Worm (Caenorhabditis elegans): Measurements from ENCODE around the gene scl-1.

Gene scl-1

ce11 chrIV:13076620-13077019 is 20.5 kb downstream of the scl-1 start, which contains the start of gene C39E9.7:
Gene C39E9.7 (minus strand): TSS chrIV:13076720.
- TF ChIP-seq jun-1 (tag; optimal IDR thresholded peaks at IDR 0.05) = no peak
- no peak for TF ChIP-seq nfya-1 (tag; optimal IDR thresholded peaks at IDR 0.05; ENCODE audit: insufficient read depth)
- TF ChIP-seq pha-4 (tag; optimal IDR thresholded peaks at IDR 0.05) = no peak
- no peak for TF ChIP-seq ZK546.5 (tag; optimal IDR thresholded peaks at IDR 0.05)
- TF ChIP-seq nhr-77 (tag; optimal IDR thresholded peaks at IDR 0.05) = no peak
- no peak for TF ChIP-seq nhr-23 (tag; optimal IDR thresholded peaks at IDR 0.05)

- TF ChIP-seq nhr-43 (tag; optimal IDR thresholded peaks at IDR 0.05; ENCODE audit: poor library complexity, severe bottlenecking) (peak; percentile 91), nhr-25 (tag; optimal IDR thresholded peaks at IDR 0.05) (peak; percentile 81), nhr-23 (tag; optimal IDR thresholded peaks at IDR 0.05) (peak; percentile 39), nhr-11 (tag; optimal IDR thresholded peaks at IDR 0.05) (no peak)
These were observed 21.6 kb downstream of the scl-1 start for ce11 chrIV:13077694-13078093.

DNA sequence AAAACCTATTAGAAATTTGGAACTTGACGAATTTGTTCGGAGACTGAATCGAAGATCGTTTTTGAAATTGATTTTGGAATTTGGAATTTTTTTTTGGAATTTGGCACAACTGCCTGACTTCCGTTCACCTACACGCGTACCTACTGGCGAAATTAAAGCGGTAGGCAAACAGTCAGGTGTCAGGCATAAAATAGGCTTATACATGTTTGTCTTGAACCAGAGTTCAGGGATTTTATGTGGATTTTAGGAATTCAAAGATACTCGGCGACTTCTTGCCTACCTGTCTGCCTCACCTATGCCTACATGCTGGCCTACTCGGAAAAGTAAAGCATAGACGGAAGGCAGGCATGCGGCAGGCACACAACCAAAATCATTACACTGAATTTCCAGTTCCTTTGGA is 22.2 kb downstream of the scl-1 start:
- TF ChIP-seq daf-12 (tag; optimal IDR thresholded peaks at IDR 0.05) = no peak
- TF ChIP-seq ceh-82 (tag; optimal IDR thresholded peaks at IDR 0.05) = no peak
- TF ChIP-seq nhr-237 (tag; optimal IDR thresholded peaks at IDR 0.05) = no peak
- TF ChIP-seq nhr-23 (tag; optimal IDR thresholded peaks at IDR 0.05) = no peak

ce11 chrIV:13079119-13079518 is 23.0 kb downstream of the scl-1 start, which contains the start of gene C39E9.8:
Gene C39E9.8 (plus strand): TSS chrIV:13079446.
- TF ChIP-seq nhr-43 (tag; optimal IDR thresholded peaks at IDR 0.05; ENCODE audit: poor library complexity, severe bottlenecking) (peak; percentile 77), ama-1 (optimal IDR thresholded peaks at IDR 0.05) (no peak), ztf-11 (tag; optimal IDR thresholded peaks at IDR 0.05) (no peak), nhr-23 (tag; optimal IDR thresholded peaks at IDR 0.05) (peak; percentile 47), R02D3.7 (tag; optimal IDR thresholded peaks at IDR 0.05) (no peak), elt-2 (tag; optimal IDR thresholded peaks at IDR 0.05) (no peak), nhr-25 (tag; optimal IDR thresholded peaks at IDR 0.05) (peak; percentile 79), tbx-2 (tag; optimal IDR thresholded peaks at IDR 0.05) (no peak)

DNA sequence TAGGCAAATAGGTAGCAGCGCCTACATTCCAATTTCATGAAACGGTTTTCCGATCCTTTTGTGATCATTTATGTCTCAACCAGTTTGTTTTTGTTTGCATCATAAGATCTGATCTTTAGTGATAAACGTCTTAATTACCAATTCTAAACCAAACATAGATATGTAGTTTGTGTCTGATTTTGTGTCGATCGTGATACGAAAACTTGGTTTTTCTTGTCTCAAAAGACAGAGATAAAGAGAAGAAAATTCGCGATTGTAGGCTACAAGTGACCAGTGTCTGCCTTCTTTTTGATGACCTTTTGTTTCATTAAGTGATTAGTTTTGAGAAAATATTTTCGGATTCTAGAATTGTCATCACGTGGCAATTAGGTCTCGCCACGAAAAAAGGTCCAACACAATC is 24.1 kb downstream of the scl-1 start:
- TF ChIP-seq nhr-23 (tag; optimal IDR thresholded peaks at IDR 0.05) (peak; percentile 63), egl-5 (tag; optimal IDR thresholded peaks at IDR 0.05) (no peak), ama-1 (optimal IDR thresholded peaks at IDR 0.05) (peak; percentile 24), nhr-11 (tag; optimal IDR thresholded peaks at IDR 0.05) (peak; percentile 34), elt-2 (tag; optimal IDR thresholded peaks at IDR 0.05) (no peak), nhr-25 (tag; optimal IDR thresholded peaks at IDR 0.05) (peak; percentile 30), elt-3 (tag; optimal IDR thresholded peaks at IDR 0.05) (peak in 1 of 3 experiments; percentile 12), nfya-1 (tag; optimal IDR thresholded peaks at IDR 0.05; ENCODE audit: insufficient read depth) (peak; percentile 18), nhr-43 (tag; optimal IDR thresholded peaks at IDR 0.05; ENCODE audit: poor library complexity, severe bottlenecking) (peak; percentile 57)

ce11 chrIV:13080861-13081260 is 24.7 kb downstream of the scl-1 start:
- TF ChIP-seq nhr-25 (tag; optimal IDR thresholded peaks at IDR 0.05) = peak; percentile 7
- TF ChIP-seq nfya-1 (tag; optimal IDR thresholded peaks at IDR 0.05; ENCODE audit: insufficient read depth) = no peak
- no peak for TF ChIP-seq nhr-11 (tag; optimal IDR thresholded peaks at IDR 0.05)

DNA sequence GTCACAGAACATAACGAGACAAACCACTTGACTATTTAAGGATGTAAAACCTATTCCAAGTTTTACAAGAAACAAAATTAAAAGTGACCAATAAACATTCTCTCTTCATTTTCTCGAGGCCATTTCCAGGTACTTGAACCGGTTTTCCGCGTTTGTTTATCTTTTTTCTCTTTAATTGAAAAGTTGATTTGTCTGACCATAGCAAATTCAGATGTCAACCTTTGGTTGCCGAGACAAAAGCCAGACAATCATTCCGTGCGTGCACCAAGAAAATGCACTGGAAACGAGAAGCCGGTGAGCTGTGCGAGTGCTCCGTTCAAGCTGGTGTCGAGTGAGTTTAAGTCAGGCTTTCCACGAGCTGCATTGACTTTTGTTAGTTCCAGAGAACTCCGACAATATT is 26.0 kb downstream of the scl-1 start:
- TF ChIP-seq nhr-25 (tag; optimal IDR thresholded peaks at IDR 0.05) (peak; percentile 38), ama-1 (optimal IDR thresholded peaks at IDR 0.05) (peak; percentile 61), nhr-23 (tag; optimal IDR thresholded peaks at IDR 0.05) (peak; percentile 6), fos-1 (tag; optimal IDR thresholded peaks at IDR 0.05) (no peak)

DNA sequence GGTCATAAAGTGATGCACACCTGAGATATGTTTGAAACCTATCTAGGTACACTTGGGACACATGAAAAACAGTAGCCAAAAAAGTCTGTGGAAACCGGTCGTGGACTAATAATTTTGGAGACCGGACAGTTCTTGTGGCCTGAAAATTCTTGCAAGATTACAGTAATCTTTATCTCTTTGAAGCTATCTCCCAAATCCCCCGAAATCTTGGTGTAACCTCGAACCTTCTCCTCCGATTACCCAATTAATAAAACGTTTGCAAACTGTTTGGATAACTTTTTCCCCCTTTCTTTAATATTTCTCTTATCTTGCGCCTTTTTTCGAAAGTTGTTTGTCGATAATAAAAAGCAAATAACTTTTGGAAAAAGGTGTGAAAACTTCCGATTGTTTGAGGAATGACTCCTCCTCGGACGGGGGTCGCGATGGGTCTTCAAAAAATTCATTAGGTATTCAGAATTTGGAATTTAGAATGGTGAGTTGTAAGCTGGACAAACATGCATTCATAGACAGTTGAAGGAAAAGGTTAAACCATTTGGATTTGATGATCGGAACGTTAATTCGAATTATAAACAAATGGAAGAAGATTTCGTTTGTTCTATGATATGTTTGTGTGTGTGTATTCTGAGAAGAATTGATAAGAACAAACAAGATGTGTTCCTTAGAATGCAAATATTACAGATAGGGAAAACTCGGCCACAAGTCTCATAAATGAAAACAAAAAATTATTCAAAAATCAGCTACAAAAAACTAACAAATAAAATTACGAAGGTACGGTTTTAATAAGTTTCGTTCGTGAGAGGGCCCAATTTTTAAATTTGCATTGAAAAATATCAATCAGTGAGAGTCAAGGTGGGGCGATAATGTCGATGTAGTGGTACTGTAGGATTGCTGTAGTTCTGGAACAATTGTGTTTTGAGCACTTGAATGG is 27.0 kb downstream of the scl-1 start:
- TF ChIP-seq pha-4 (tag; optimal IDR thresholded peaks at IDR 0.05) (peak; percentile 24), nhr-25 (tag; optimal IDR thresholded peaks at IDR 0.05) (peak; percentile 3), nhr-43 (tag; optimal IDR thresholded peaks at IDR 0.05; ENCODE audit: poor library complexity, severe bottlenecking) (peak; percentile 82), hmg-11 (tag; optimal IDR thresholded peaks at IDR 0.05) (no peak), ama-1 (optimal IDR thresholded peaks at IDR 0.05) (peak; percentile 86), lsy-12 (tag; optimal IDR thresholded peaks at IDR 0.05) (peak; percentile 45), ztf-4 (tag; optimal IDR thresholded peaks at IDR 0.05) (peak; percentile 55), elt-3 (tag; optimal IDR thresholded peaks at IDR 0.05) (peak in 1 of 3 experiments; percentile 38), nhr-23 (tag; optimal IDR thresholded peaks at IDR 0.05) (no peak)

All from whole organism, L3 larva.